Fruit fly (Drosophila melanogaster) whole organism, adult: Measurements from ENCODE around the gene CG1090.

ENCODE experiments used
- CG14711 ChIP-seq: fragments of 200-800 bp; sonication (Bioruptor generic); optimal IDR thresholded peaks from 2 replicates; lab custom pipeline; 2018; ENCODE audit warnings: missing biosample characterization, mild to moderate bottlenecking, missing genetic modification characterization, moderate library complexity
- CG7101 ChIP-seq: fragments of 200-800 bp; sonication (Bioruptor generic); optimal IDR thresholded peaks from 2 replicates; lab custom pipeline; 2018; ENCODE audit warnings: missing biosample characterization, mild to moderate bottlenecking, missing genetic modification characterization, moderate library complexity
- Mnt ChIP-seq: fragments of 200-800 bp; sonication (Bioruptor generic); optimal IDR thresholded peaks from 2 replicates; lab custom pipeline; 2016; ENCODE audit warnings: missing biosample characterization, mild to moderate bottlenecking, missing genetic modification characterization

DNA sequence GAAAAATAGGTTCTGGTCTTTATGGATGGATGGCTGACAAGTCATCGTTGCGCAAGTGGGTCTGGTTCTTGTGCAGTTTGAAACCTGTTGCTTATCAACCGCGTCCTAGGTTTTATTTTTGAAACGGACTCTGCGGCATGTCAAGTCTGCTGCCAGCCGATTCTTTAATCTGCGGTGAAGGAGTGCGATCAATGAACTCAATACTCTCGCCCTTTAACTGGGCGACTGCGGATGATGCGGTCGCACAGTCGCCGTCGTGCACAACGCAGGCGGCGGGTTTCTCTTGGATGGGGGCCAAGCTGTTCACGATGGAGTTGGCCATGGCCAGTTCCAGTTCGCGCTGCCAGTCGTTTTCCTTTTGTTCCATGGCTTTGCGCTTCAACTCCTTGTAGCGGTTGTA, 47.6 kb downstream of the CG1090 start:
- TF ChIP-seq Mnt = no peak
- TF ChIP-seq CG14711 (tag; lab: Kevin White, UChicago) = no peak
- no peak for TF ChIP-seq CG7101 (tag; lab: Kevin White, UChicago)
